Fruit fly (Drosophila melanogaster): Measurements from ENCODE around the gene Odj.

The Odj gene

DNA sequence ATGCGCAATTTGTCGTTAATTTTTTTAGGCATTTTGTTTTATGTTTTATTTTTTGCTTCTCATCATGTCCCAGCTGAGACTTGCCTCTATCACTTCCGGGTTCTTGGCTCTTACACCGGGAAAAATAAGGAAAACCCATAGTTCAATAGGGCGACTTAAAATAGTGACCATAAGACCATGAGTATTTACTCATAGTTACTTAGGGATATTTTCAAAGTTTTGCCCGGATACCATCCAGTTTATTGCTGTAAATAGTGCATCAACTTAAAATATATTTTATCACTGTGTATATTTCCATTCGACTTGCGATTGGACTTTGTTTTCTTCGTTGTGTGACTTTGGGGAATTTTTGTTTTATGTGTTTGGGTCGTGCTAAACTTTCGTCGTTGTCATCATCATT lies 9.8 kb upstream of the Odj start (continued):
- no peak for TF ChIP-seq Mad (GFP tag; optimal IDR thresholded peaks at IDR 0.05)
- TF ChIP-seq ato (GFP tag; IDR thresholded peaks at IDR 0.05; ENCODE audit: partially characterized antibody): no peak
- no peak for TF ChIP-seq Lim3 (GFP tag; IDR thresholded peaks at IDR 0.05)
- no peak for TF ChIP-seq BtbVII (GFP tag; optimal IDR thresholded peaks at IDR 0.05)
- TF ChIP-seq slbo (GFP tag; IDR thresholded peaks at IDR 0.05): peak; percentile 60
- no peak for TF ChIP-seq CG1647 (GFP tag; optimal IDR thresholded peaks at IDR 0.05)
- no peak for TF ChIP-seq CG9215 (GFP tag; IDR thresholded peaks at IDR 0.05)
- peak; percentile 41 for TF ChIP-seq CG12219 (GFP tag; optimal IDR thresholded peaks at IDR 0.05)
- TF ChIP-seq row (GFP tag; IDR thresholded peaks at IDR 0.05): peak; percentile 48; the same call in 1 of the 3 replicates
- TF ChIP-seq PHDP (tag; optimal IDR thresholded peaks at IDR 0.05): peak; percentile 55
- peak; percentile 5 for TF ChIP-seq CG12155 (GFP tag; optimal IDR thresholded peaks at IDR 0.05)
- TF ChIP-seq gsb-n (tag; optimal IDR thresholded peaks at IDR 0.05): no peak
- peak; percentile 59 for TF ChIP-seq Hmr (GFP tag; optimal IDR thresholded peaks at IDR 0.05)
- TF ChIP-seq ken (GFP tag; IDR thresholded peaks at IDR 0.05): no peak
- no peak for TF ChIP-seq pum (GFP tag; optimal IDR thresholded peaks at IDR 0.05)
- TF ChIP-seq gsb (GFP tag; IDR thresholded peaks at IDR 0.05): no peak
- no peak for TF ChIP-seq hth (optimal IDR thresholded peaks at IDR 0.05)
- no peak for TF ChIP-seq az2 (GFP tag; optimal IDR thresholded peaks at IDR 0.05)
- TF ChIP-seq CG10147 (GFP tag; optimal IDR thresholded peaks at IDR 0.05): no peak
- no peak for TF ChIP-seq wor (GFP tag; IDR thresholded peaks at IDR 0.05)
- TF ChIP-seq Fer3 (tag; optimal IDR thresholded peaks at IDR 0.05): no peak
- 0 out of 3 replicates have a peak, but pooled peaks have one; percentile 14 for TF ChIP-seq CG11695 (GFP tag; IDR thresholded peaks at IDR 0.05)
- peak; percentile 46 for TF ChIP-seq unpg (GFP tag; optimal IDR thresholded peaks at IDR 0.05)
- no peak for TF ChIP-seq CG7928 (GFP tag; optimal IDR thresholded peaks at IDR 0.05)
- TF ChIP-seq CG18262 (tag; optimal IDR thresholded peaks at IDR 0.05): peak; percentile 13
- 0 out of 2 replicates have a peak, but pooled peaks have one; percentile 10 for TF ChIP-seq CG6689 (GFP tag; IDR thresholded peaks at IDR 0.05)
- TF ChIP-seq CG17912 (GFP tag; optimal IDR thresholded peaks at IDR 0.05): no peak
- TF ChIP-seq Bdp1 (GFP tag; optimal IDR thresholded peaks at IDR 0.05): peak; percentile 1
- TF ChIP-seq CG11560 (tag; IDR thresholded peaks at IDR 0.05): no peak
- TF ChIP-seq dpn (GFP tag; optimal IDR thresholded peaks at IDR 0.05): peak; percentile 8 to 20
- no peak for TF ChIP-seq CG17568 (GFP tag; optimal IDR thresholded peaks at IDR 0.05)
- no peak for TF ChIP-seq CG31388 (GFP tag; optimal IDR thresholded peaks at IDR 0.05)
- peak; percentile 44 for TF ChIP-seq gro (GFP tag; optimal IDR thresholded peaks at IDR 0.05)
- peak; percentile 40 for TF ChIP-seq Sox102F (GFP tag; optimal IDR thresholded peaks at IDR 0.05)
- TF ChIP-seq croc (GFP tag; conservative IDR thresholded peaks at IDR 0.05): no peak
- peak; percentile 42 for TF ChIP-seq lilli (GFP tag; optimal IDR thresholded peaks at IDR 0.05)
- TF ChIP-seq hbn (GFP tag; IDR thresholded peaks at IDR 0.05; ENCODE audit: partially characterized antibody): no peak
- peak; percentile 2 for TF ChIP-seq maf-S (GFP tag; optimal IDR thresholded peaks at IDR 0.05)
- peak; percentile 41 for TF ChIP-seq vvl (GFP tag; IDR thresholded peaks at IDR 0.05)
- TF ChIP-seq CG17359 (tag; optimal IDR thresholded peaks at IDR 0.05): no peak
- TF ChIP-seq Aef1 (GFP tag; IDR thresholded peaks at IDR 0.05): no peak
- peak; percentile 10 for TF ChIP-seq Ets65A (GFP tag)
- TF ChIP-seq CG11247 (GFP tag; IDR thresholded peaks at IDR 0.05): peak; percentile 16; the same call in 1 of the 2 replicates
- no peak for TF ChIP-seq Opbp (GFP tag; IDR thresholded peaks at IDR 0.05; ENCODE audit: partially characterized antibody)
- TF ChIP-seq Dip3 (GFP tag; optimal IDR thresholded peaks at IDR 0.05): no peak
- no peak for TF ChIP-seq nom (GFP tag; optimal IDR thresholded peaks at IDR 0.05)
- no peak for TF ChIP-seq CG4424 (GFP tag; optimal IDR thresholded peaks at IDR 0.05)
- no peak for TF ChIP-seq Scr (GFP tag; IDR thresholded peaks at IDR 0.05; ENCODE audit: partially characterized antibody)
- TF ChIP-seq Bteb2 (GFP tag; optimal IDR thresholded peaks at IDR 0.05): no peak
- TF ChIP-seq hkb (optimal IDR thresholded peaks at IDR 0.05): no peak
- no peak for TF ChIP-seq hkb (GFP tag; IDR thresholded peaks at IDR 0.05)
- TF ChIP-seq zen2 (GFP tag; IDR thresholded peaks at IDR 0.05; ENCODE audit: partially characterized antibody): no peak
